Worm (Caenorhabditis elegans) whole organism, young adult: ENCODE measurements around the gene F23G4.1.

Source experiments
- B0336.3 ChIP-seq: fragments of 200-800 bp; sonication (Bioruptor generic); IDR thresholded peaks from 2 replicates; pipeline ENCODE4 v1.3.6; 2022; ENCODE audit warnings: missing genetic modification characterization, missing compliant biosample characterization
- D2030.7 ChIP-seq: fragments of 200-800 bp; sonication (Bioruptor generic); IDR thresholded peaks from 2 replicates; pipeline ENCODE4 v1.3.6; 2022; ENCODE audit warnings: missing genetic modification reagents, missing genetic modification characterization, missing compliant biosample characterization
- F22D6.2 ChIP-seq: sonication (generic microtip); optimal IDR thresholded peaks from 2 replicates; lab custom pipeline; 2016; ENCODE audit warnings: mild to moderate bottlenecking, missing genetic modification characterization, missing compliant biosample characterization
- F49E8.2 ChIP-seq: sonication (generic microtip); optimal IDR thresholded peaks from 3 replicates; lab custom pipeline; 2017; ENCODE audit warnings: missing genetic modification characterization, mild to moderate bottlenecking, missing compliant biosample characterization, antibody characterized with exemption, moderate library complexity; ENCODE audit not compliant: insufficient read depth
- F52B5.7 ChIP-seq: sonication (generic microtip); optimal IDR thresholded peaks from 2 replicates; lab custom pipeline; 2016; ENCODE audit warnings: mild to moderate bottlenecking, missing genetic modification characterization, missing compliant biosample characterization
- K11D2.4 ChIP-seq: fragments of 200-800 bp; sonication (Bioruptor generic); IDR thresholded peaks from 2 replicates; pipeline ENCODE4 v1.3.6; 2022; ENCODE audit warnings: missing genetic modification reagents, missing genetic modification characterization, missing compliant biosample characterization
- Y53G8AR.9 ChIP-seq: fragments of 200-800 bp; sonication (Bioruptor generic); conservative IDR thresholded peaks from 2 replicates; pipeline ENCODE4 v1.3.6; 2022; ENCODE audit warnings: missing genetic modification reagents, missing genetic modification characterization, missing compliant biosample characterization
- aptf-2 ChIP-seq: fragments of 200-800 bp; sonication (Bioruptor generic); conservative IDR thresholded peaks from 2 replicates; pipeline ENCODE4 v1.3.6; 2022; ENCODE audit warnings: missing genetic modification reagents, missing genetic modification characterization, missing compliant biosample characterization
- athp-1 ChIP-seq: sonication (generic microtip); optimal IDR thresholded peaks from 2 replicates; lab custom pipeline; 2017; ENCODE audit warnings: mild to moderate bottlenecking, missing genetic modification characterization, missing compliant biosample characterization
- attf-6 ChIP-seq: fragments of 200-800 bp; sonication (Bioruptor generic); IDR thresholded peaks from 2 replicates; pipeline ENCODE4 v1.3.6; 2022; ENCODE audit warnings: missing genetic modification reagents, missing genetic modification characterization, missing compliant biosample characterization
- bed-1 ChIP-seq: fragments of 200-800 bp; sonication (Bioruptor generic); IDR thresholded peaks from 2 replicates; pipeline ENCODE4 v1.3.6; 2022; ENCODE audit warnings: missing genetic modification reagents, missing genetic modification characterization, missing compliant biosample characterization
- chd-7 ChIP-seq: sonication (generic microtip); optimal IDR thresholded peaks from 2 replicates; lab custom pipeline; 2016; ENCODE audit warnings: mild to moderate bottlenecking, missing genetic modification characterization, moderate library complexity, missing compliant biosample characterization
- dpl-1 ChIP-seq: fragments of 150-350 bp; optimal IDR thresholded peaks from 2 replicates; lab custom pipeline; 2014; ENCODE audit warnings: missing biosample characterization, missing genetic modification reagents, missing genetic modification characterization
- egl-18 ChIP-seq: fragments of 200-800 bp; sonication (Bioruptor generic); IDR thresholded peaks from 2 replicates; pipeline ENCODE4 v1.3.6; 2022; ENCODE audit warnings: missing genetic modification reagents, missing genetic modification characterization, missing compliant biosample characterization
- ets-4 ChIP-seq: fragments of 200-800 bp; sonication (Bioruptor generic); optimal IDR thresholded peaks from 2 replicates; lab custom pipeline; 2018; ENCODE audit warnings: mild to moderate bottlenecking, missing genetic modification characterization, missing compliant biosample characterization
- him-1 ChIP-seq: sonication (generic microtip); optimal IDR thresholded peaks from 2 replicates; lab custom pipeline; 2016; ENCODE audit warnings: missing genotype, missing genetic modification reagents, missing genetic modification characterization, missing compliant biosample characterization
- hlh-12 ChIP-seq: sonication (generic microtip); optimal IDR thresholded peaks from 2 replicates; lab custom pipeline; 2016; ENCODE audit warnings: missing genetic modification characterization, missing compliant biosample characterization
- hsf-1 ChIP-seq: fragments of 200-800 bp; sonication (Bioruptor generic); IDR thresholded peaks from 2 replicates; pipeline ENCODE4 v1.3.6; 2022; ENCODE audit warnings: missing genetic modification reagents, missing genetic modification characterization, missing compliant biosample characterization
- lag-1 ChIP-seq: fragments of 200-800 bp; sonication (Bioruptor generic); IDR thresholded peaks from 2 replicates; pipeline ENCODE4 v1.3.6; 2022; ENCODE audit warnings: missing genetic modification reagents, missing genetic modification characterization, missing compliant biosample characterization
- let-607 ChIP-seq, 2 experiments: fragments of 200-800 bp in 1 of 2; sonication (Bioruptor generic) in 1 of 2; sonication (generic microtip) in 1 of 2; optimal IDR thresholded peaks; 2 replicates each; lab custom pipeline; 2016 to 2018; ENCODE audit warnings: mild to moderate bottlenecking in 2 of 2, missing compliant biosample characterization in 2 of 2, missing genetic modification characterization in 2 of 2, moderate library complexity in 2 of 2, missing genotype in 1 of 2
- lsl-1 ChIP-seq: fragments of 200-800 bp; sonication (Bioruptor generic); optimal IDR thresholded peaks from 2 replicates; lab custom pipeline; 2018; ENCODE audit warnings: mild to moderate bottlenecking, missing genetic modification characterization, moderate library complexity, missing compliant biosample characterization
- madf-6 ChIP-seq: fragments of 200-800 bp; sonication (Bioruptor generic); IDR thresholded peaks from 2 replicates; pipeline ENCODE4 v1.3.6; 2022; ENCODE audit warnings: missing genetic modification reagents, missing genetic modification characterization, missing compliant biosample characterization
- mcd-1 ChIP-seq: fragments of 200-800 bp; sonication (Bioruptor generic); IDR thresholded peaks from 2 replicates; pipeline ENCODE4 v1.3.6; 2022; ENCODE audit warnings: missing genetic modification reagents, missing genetic modification characterization, missing compliant biosample characterization
- mxl-1 ChIP-seq: sonication (generic microtip); optimal IDR thresholded peaks from 2 replicates; lab custom pipeline; 2016; ENCODE audit warnings: missing genetic modification characterization, missing compliant biosample characterization
- nhr-27 ChIP-seq: fragments of 200-800 bp; sonication (Bioruptor generic); optimal IDR thresholded peaks from 2 replicates; lab custom pipeline; 2018; ENCODE audit warnings: mild to moderate bottlenecking, missing genetic modification characterization, moderate library complexity, missing compliant biosample characterization
- nhr-80 ChIP-seq: sonication (generic microtip); optimal IDR thresholded peaks from 2 replicates; lab custom pipeline; 2016; ENCODE audit warnings: missing genetic modification characterization, missing compliant biosample characterization
- pha-4 ChIP-seq: fragments of 150-350 bp; sonication (generic microtip); optimal IDR thresholded peaks from 2 replicates; lab custom pipeline; 2014; ENCODE audit warnings: missing biosample characterization, missing genetic modification reagents, missing genetic modification characterization
- rcor-1 ChIP-seq: fragments of 200-800 bp; sonication (Bioruptor generic); IDR thresholded peaks from 2 replicates; pipeline ENCODE4 v1.3.6; 2022; ENCODE audit warnings: missing genetic modification reagents, missing genetic modification characterization, missing compliant biosample characterization
- rec-8 ChIP-seq, 2 experiments: sonication (generic microtip); optimal IDR thresholded peaks; 2 replicates each; lab custom pipeline; 2016; ENCODE audit warnings: mild to moderate bottlenecking in 2 of 2, missing genetic modification characterization in 2 of 2, missing genetic modification reagents in 2 of 2, missing genotype in 2 of 2, missing biosample characterization in 1 of 2, missing compliant biosample characterization in 1 of 2, moderate library complexity in 1 of 2
- repo-1 ChIP-seq: sonication (generic microtip); optimal IDR thresholded peaks from 2 replicates; lab custom pipeline; 2017; ENCODE audit warnings: mild to moderate bottlenecking, missing genetic modification characterization, missing compliant biosample characterization
- snpc-1.1 ChIP-seq: sonication (generic microtip); optimal IDR thresholded peaks from 2 replicates; lab custom pipeline; 2017; ENCODE audit warnings: missing genetic modification characterization, mild to moderate bottlenecking, missing compliant biosample characterization, antibody characterized with exemption, moderate library complexity, missing genotype, missing genetic modification reagents; ENCODE audit not compliant: insufficient read depth
- snpc-4 ChIP-seq, 5 experiments: fragments of 150-350 bp in 1 of 5; sonication (generic microtip) in 4 of 5; optimal IDR thresholded peaks; 2 replicates each; lab custom pipeline; 2014 to 2018; ENCODE audit warnings: missing genetic modification characterization in 5 of 5, missing biosample characterization in 3 of 5, antibody characterized with exemption in 2 of 5, mild to moderate bottlenecking in 2 of 5, missing compliant biosample characterization in 2 of 5, missing genotype in 2 of 5, moderate library complexity in 2 of 5, missing genetic modification reagents in 1 of 5
- somi-1 ChIP-seq: fragments of 200-800 bp; sonication (Bioruptor generic); optimal IDR thresholded peaks from 2 replicates; lab custom pipeline; 2018; ENCODE audit warnings: mild to moderate bottlenecking, missing genetic modification characterization, missing compliant biosample characterization
- tbp1 ChIP-seq: fragments of 200-800 bp; sonication (Bioruptor generic); optimal IDR thresholded peaks from 2 replicates; lab custom pipeline; 2018; ENCODE audit warnings: mild to moderate bottlenecking, missing genetic modification characterization, missing compliant biosample characterization
- zfh-2 ChIP-seq: fragments of 200-800 bp; sonication (Bioruptor generic); conservative IDR thresholded peaks from 2 replicates; pipeline ENCODE4 v1.3.6; 2022; ENCODE audit warnings: missing genetic modification reagents, missing genetic modification characterization, missing compliant biosample characterization
- ztf-18 ChIP-seq: sonication (generic microtip); optimal IDR thresholded peaks from 2 replicates; lab custom pipeline; 2016; ENCODE audit warnings: missing genotype, mild to moderate bottlenecking, missing genetic modification characterization, missing compliant biosample characterization
- ztf-22 ChIP-seq: fragments of 200-800 bp; sonication (Bioruptor generic); optimal IDR thresholded peaks from 2 replicates; lab custom pipeline; 2018; ENCODE audit warnings: mild to moderate bottlenecking, missing genetic modification characterization, moderate library complexity, missing compliant biosample characterization

Gene F23G4.1

ce11 chrX:6607599-6607998 is 4.6 kb upstream of the F23G4.1 start:
- TF ChIP-seq Y53G8AR.9 (GFP tag; lab: Robert Waterston, UW) (peak; percentile 59), mxl-1 (tag; lab: Kevin White, UChicago) (no peak), lsl-1 (GFP tag; lab: Kevin White, UChicago) (no peak), repo-1 (tag; lab: Kevin White, UChicago) (peak; percentile 40), him-1 (tag; lab: Kevin White, UChicago) (no peak), lag-1 (GFP tag; lab: Robert Waterston, UW) (no peak), B0336.3 (no peak), let-607 (tag; optimal IDR thresholded peaks at IDR 0.05; lab: Kevin White, UChicago) (peak in 1 of 2 experiments; percentile 41), hlh-12 (no peak), snpc-1.1 (tag; lab: Kevin White, UChicago) (no peak), hsf-1 (0 out of 2 replicates have a peak, but pooled peaks have one; percentile 18), D2030.7 (no peak), ets-4 (GFP tag; lab: Kevin White, UChicago) (peak; percentile 29), zfh-2 (GFP tag; lab: Robert Waterston, UW) (no peak), mcd-1 (GFP tag; lab: Robert Waterston, UW) (no peak), F52B5.7 (tag; lab: Kevin White, UChicago) (no peak)
- TF ChIP-seq, all 124 proteins: peak for 5

- TF ChIP-seq aptf-2 (GFP tag; lab: Robert Waterston, UW) (no peak), attf-6 (no peak), lsl-1 (GFP tag; lab: Kevin White, UChicago) (no peak), nhr-80 (peak; percentile 76), ztf-22 (GFP tag; lab: Kevin White, UChicago) (peak; percentile 69), snpc-4 (GFP tag; optimal IDR thresholded peaks at IDR 0.05; lab: Kevin White, UChicago) (no peak), snpc-4 (tag; optimal IDR thresholded peaks at IDR 0.05; lab: Kevin White, UChicago) (peak in 2 of 4 experiments; percentile 1 to 71), egl-18 (GFP tag; lab: Robert Waterston, UW) (no peak), tbp1 (GFP tag; lab: Kevin White, UChicago) (peak; percentile 47), bed-1 (GFP tag; lab: Robert Waterston, UW) (no peak)
Measured at ce11 chrX:6606991-6607390, 4.0 kb upstream of the F23G4.1 start, which contains the start of gene cpr-6. TSS of gene cpr-6 (plus strand) at chrX:6607207.

- no peak for TF ChIP-seq ztf-18 (tag; lab: Kevin White, UChicago)
- TF ChIP-seq athp-1 (tag; lab: Kevin White, UChicago): no peak
- TF ChIP-seq K11D2.4 (GFP tag; lab: Robert Waterston, UW): no peak
- TF ChIP-seq madf-6 (GFP tag; lab: Robert Waterston, UW): no peak
- no peak for TF ChIP-seq snpc-1.1 (tag; lab: Kevin White, UChicago)
- TF ChIP-seq pha-4 (tag; lab: Kevin White, UChicago): no peak
- no peak for TF ChIP-seq chd-7
- no peak for TF ChIP-seq F22D6.2 (tag; lab: Kevin White, UChicago)
- no peak for TF ChIP-seq dpl-1 (GFP tag; lab: Kevin White, UChicago)
- TF ChIP-seq somi-1 (GFP tag; lab: Kevin White, UChicago): no peak
- no peak for TF ChIP-seq repo-1 (tag; lab: Kevin White, UChicago)
- TF ChIP-seq F49E8.2 (tag; lab: Kevin White, UChicago): no peak
- TF ChIP-seq rec-8 (tag; optimal IDR thresholded peaks at IDR 0.05; lab: Kevin White, UChicago): no peak
- no peak for TF ChIP-seq rcor-1 (GFP tag; lab: Robert Waterston, UW)
- no peak for TF ChIP-seq nhr-27 (tag; lab: Kevin White, UChicago)
Measured at ce11 chrX:6601967-6602366, 1.0 kb downstream of the F23G4.1 start.
